Worm (Caenorhabditis elegans) whole organism, L3 larva: ENCODE results near the gene srb-12.

Experiments used
- nhr-12 ChIP-seq: fragments of 150-350 bp; optimal IDR thresholded peaks from 2 replicates; lab custom pipeline; 2014; ENCODE audit warnings: missing biosample characterization, missing genetic modification characterization
- snpc-4 ChIP-seq: fragments of 150-350 bp; optimal IDR thresholded peaks from 2 replicates; lab custom pipeline; 2014; ENCODE audit warnings: missing biosample characterization, missing genetic modification characterization
- unc-39 ChIP-seq: sonication (generic microtip); optimal IDR thresholded peaks from 4 replicates; lab custom pipeline; 2017; ENCODE audit warnings: missing biosample characterization, missing genetic modification characterization

DNA sequence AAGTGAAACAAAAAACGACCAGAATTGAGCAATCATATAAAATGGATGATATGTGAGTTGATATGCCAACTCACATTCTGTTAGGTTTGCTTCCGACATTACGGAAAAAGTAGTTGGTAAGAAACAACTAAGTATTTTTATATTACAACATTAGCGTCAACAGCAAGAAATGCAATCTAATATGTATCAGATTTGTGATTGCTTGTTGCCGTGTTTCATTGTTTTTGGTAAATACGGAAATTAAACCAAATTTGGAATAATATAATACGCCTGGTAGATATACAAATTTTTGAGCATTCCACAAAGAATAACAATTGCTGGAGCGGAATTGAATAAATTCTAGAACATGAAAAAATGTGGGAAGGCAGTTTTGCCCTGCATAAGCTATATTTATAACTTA is at the start of gene srb-12:
- TF ChIP-seq snpc-4 (tag; lab: Kevin White, UChicago): no peak
- no peak for TF ChIP-seq nhr-12 (tag; lab: Kevin White, UChicago)
- no peak for TF ChIP-seq unc-39
